Fruit fly (Drosophila melanogaster): ENCODE data around the gene CG15260.

CG15260 gene

dm6 chr2L:15333602-15334080, 41.6 kb upstream of the CG15260 start, which contains the start of gene esg (continued):
- no peak for TF ChIP-seq CG4730 (GFP tag; IDR thresholded peaks at IDR 0.05)
- TF ChIP-seq CG15479 (GFP tag; optimal IDR thresholded peaks at IDR 0.05): peak; percentile 98
- TF ChIP-seq ham (GFP tag; IDR thresholded peaks at IDR 0.05): no peak
- no peak for TF ChIP-seq CrebB (tag; optimal IDR thresholded peaks at IDR 0.05)
- TF ChIP-seq Kr (GFP tag; optimal IDR thresholded peaks at IDR 0.05): peak; percentile 68
- no peak for TF ChIP-seq so (GFP tag; IDR thresholded peaks at IDR 0.05)
- no peak for TF ChIP-seq CG9817 (tag; optimal IDR thresholded peaks at IDR 0.05)
- TF ChIP-seq jumu (GFP tag; optimal IDR thresholded peaks at IDR 0.05): no peak
- TF ChIP-seq CG13775 (GFP tag; optimal IDR thresholded peaks at IDR 0.05): no peak
- no peak for TF ChIP-seq HLH3B (GFP tag; IDR thresholded peaks at IDR 0.05)
- TF ChIP-seq Mes4 (GFP tag; optimal IDR thresholded peaks at IDR 0.05): no peak
- TF ChIP-seq hkb (optimal IDR thresholded peaks at IDR 0.05): no peak
- TF ChIP-seq hkb (GFP tag; IDR thresholded peaks at IDR 0.05): peak; percentile 42; the same call in 1 of the 2 replicates
- TF ChIP-seq hbn (GFP tag; IDR thresholded peaks at IDR 0.05; ENCODE audit: partially characterized antibody): peak; percentile 48
- TF ChIP-seq grau (tag; optimal IDR thresholded peaks at IDR 0.05): no peak
- no peak for TF ChIP-seq HLH4C (GFP tag; IDR thresholded peaks at IDR 0.05; ENCODE audit: partially characterized antibody)
- no peak for TF ChIP-seq CG17361 (GFP tag; IDR thresholded peaks at IDR 0.05)
- TF ChIP-seq CG10147 (GFP tag; optimal IDR thresholded peaks at IDR 0.05): no peak
- no peak for TF ChIP-seq CG15514 (GFP tag; optimal IDR thresholded peaks at IDR 0.05)
- TF ChIP-seq CG14965 (GFP tag; optimal IDR thresholded peaks at IDR 0.05; ENCODE audit: borderline replicate concordance): no peak
- no peak for TF ChIP-seq Six4 (GFP tag; optimal IDR thresholded peaks at IDR 0.05)
- no peak for TF ChIP-seq CG11723 (GFP tag; optimal IDR thresholded peaks at IDR 0.05)
- peak; percentile 37 for TF ChIP-seq CG17829 (tag; optimal IDR thresholded peaks at IDR 0.05)
- no peak for TF ChIP-seq BEAF-32 (GFP tag; optimal IDR thresholded peaks at IDR 0.05)
- no peak for TF ChIP-seq knrl (GFP tag; IDR thresholded peaks at IDR 0.05; ENCODE audit: partially characterized antibody)
- TF ChIP-seq C15 (GFP tag; IDR thresholded peaks at IDR 0.05): no peak
- TF ChIP-seq CG12391 (tag; optimal IDR thresholded peaks at IDR 0.05): no peak
- no peak for TF ChIP-seq crol (GFP tag; IDR thresholded peaks at IDR 0.05)
- no peak for TF ChIP-seq Sox100B (GFP tag; optimal IDR thresholded peaks at IDR 0.05)
- TF ChIP-seq CG10209 (GFP tag; optimal IDR thresholded peaks at IDR 0.05): no peak
- TF ChIP-seq Rfx (GFP tag; IDR thresholded peaks at IDR 0.05): no peak
- no peak for TF ChIP-seq CkIIα-i1 (GFP tag; IDR thresholded peaks at IDR 0.05)
- TF ChIP-seq CG1832 (GFP tag; optimal IDR thresholded peaks at IDR 0.05): no peak
- no peak for TF ChIP-seq zfh2 (GFP tag; optimal IDR thresholded peaks at IDR 0.05)
- TF ChIP-seq CG5245 (GFP tag; optimal IDR thresholded peaks at IDR 0.05): no peak
- no peak for TF ChIP-seq CG15269 (tag; optimal IDR thresholded peaks at IDR 0.05)
- TF ChIP-seq fru (optimal IDR thresholded peaks at IDR 0.05): no peak
- TF ChIP-seq CG3838 (GFP tag; optimal IDR thresholded peaks at IDR 0.05): no peak
- TF ChIP-seq nerfin-1 (tag; optimal IDR thresholded peaks at IDR 0.05): peak; percentile 42
- no peak for TF ChIP-seq CG30020 (tag; optimal IDR thresholded peaks at IDR 0.05)
- no peak for TF ChIP-seq CG12744 (GFP tag; optimal IDR thresholded peaks at IDR 0.05)
- peak; percentile 42; the same call in 1 of the 2 replicates for TF ChIP-seq Scr (GFP tag; IDR thresholded peaks at IDR 0.05; ENCODE audit: partially characterized antibody)
- TF ChIP-seq pnt (GFP tag; optimal IDR thresholded peaks at IDR 0.05): no peak
- peak; percentile 56; the same call in 2 of the 4 replicates for TF ChIP-seq Dll (GFP tag; IDR thresholded peaks at IDR 0.05; ENCODE audit: partially characterized antibody)
- TF ChIP-seq CG32532 (GFP tag; IDR thresholded peaks at IDR 0.05): peak; percentile 16; the same call in 1 of the 2 replicates
- TF ChIP-seq CG15696 (tag; optimal IDR thresholded peaks at IDR 0.05): no peak
- no peak for TF ChIP-seq CG2202 (tag; optimal IDR thresholded peaks at IDR 0.05)
- TF ChIP-seq CG16815 (GFP tag; optimal IDR thresholded peaks at IDR 0.05): no peak
- TF ChIP-seq CG16813 (GFP tag; IDR thresholded peaks at IDR 0.05; ENCODE audit: partially characterized antibody): no peak
- TF ChIP-seq chm (GFP tag; IDR thresholded peaks at IDR 0.05): peak; percentile 38; the same call in 1 of the 2 replicates
- no peak for TF ChIP-seq Usf (GFP tag; optimal IDR thresholded peaks at IDR 0.05)

Data from whole organism, embryonic.